Fruit fly (Drosophila melanogaster) whole organism, pupa: ENCODE data around the gene aph-1.

Experiments used
- CG10348 ChIP-seq: fragments of 200-800 bp; sonication (Bioruptor generic); IDR thresholded peaks from 2 replicates; pipeline ENCODE4 v1.3.6; 2022; ENCODE audit warnings: missing biosample characterization, missing genetic modification characterization
- CG12605 ChIP-seq: fragments of 200-800 bp; sonication (Bioruptor generic); IDR thresholded peaks from 2 replicates; pipeline ENCODE4 v1.3.6; 2022; ENCODE audit warnings: missing biosample characterization, missing genetic modification characterization
- CG13204 ChIP-seq: fragments of 200-800 bp; sonication (Bioruptor generic); optimal IDR thresholded peaks from 2 replicates; lab custom pipeline; 2018; ENCODE audit warnings: missing biosample characterization, mild to moderate bottlenecking, missing genetic modification characterization, moderate library complexity
- CG14655 ChIP-seq: fragments of 200-800 bp; sonication (Bioruptor generic); optimal IDR thresholded peaks from 3 replicates; lab custom pipeline; 2017; ENCODE audit warnings: mild to moderate bottlenecking, missing biosample characterization, missing genetic modification reagents, missing genetic modification characterization
- CG15710 ChIP-seq: fragments of 200-800 bp; sonication (Bioruptor generic); optimal IDR thresholded peaks from 2 replicates; lab custom pipeline; 2018; ENCODE audit warnings: missing biosample characterization, mild to moderate bottlenecking, missing genetic modification characterization, moderate library complexity
- CG17806 ChIP-seq: fragments of 200-800 bp; sonication (Bioruptor generic); optimal IDR thresholded peaks from 2 replicates; lab custom pipeline; 2018; ENCODE audit warnings: missing biosample characterization, mild to moderate bottlenecking, missing genetic modification characterization, moderate library complexity
- CG32121 ChIP-seq: fragments of 200-800 bp; sonication (Bioruptor generic); IDR thresholded peaks from 2 replicates; pipeline ENCODE4 v1.3.6; 2022; ENCODE audit warnings: missing biosample characterization, missing genetic modification characterization
- CG34367 ChIP-seq: fragments of 200-800 bp; sonication (Bioruptor generic); optimal IDR thresholded peaks from 2 replicates; lab custom pipeline; 2018; ENCODE audit warnings: missing biosample characterization, mild to moderate bottlenecking, missing genetic modification characterization
- CG4496 ChIP-seq: fragments of 200-800 bp; sonication (Bioruptor generic); IDR thresholded peaks from 3 replicates; pipeline ENCODE4 v1.3.6; 2022; ENCODE audit warnings: missing biosample characterization, missing genetic modification characterization
- CG8159 ChIP-seq: fragments of 200-800 bp; sonication (Bioruptor generic); optimal IDR thresholded peaks from 3 replicates; lab custom pipeline; 2018; ENCODE audit warnings: missing biosample characterization, mild to moderate bottlenecking, missing genetic modification characterization, moderate library complexity
- CG8301 ChIP-seq: fragments of 200-800 bp; sonication (Bioruptor generic); optimal IDR thresholded peaks from 2 replicates; lab custom pipeline; 2018; ENCODE audit warnings: missing biosample characterization, mild to moderate bottlenecking, missing genetic modification characterization
- CG9948 ChIP-seq: fragments of 200-800 bp; sonication (Bioruptor generic); optimal IDR thresholded peaks from 2 replicates; lab custom pipeline; 2018; ENCODE audit warnings: missing biosample characterization, mild to moderate bottlenecking, missing genetic modification characterization, moderate library complexity
- D1 ChIP-seq: fragments of 200-800 bp; sonication (Bioruptor generic); optimal IDR thresholded peaks from 2 replicates; lab custom pipeline; 2018; ENCODE audit warnings: missing biosample characterization, mild to moderate bottlenecking, missing genetic modification characterization, moderate library complexity
- EcR ChIP-seq: fragments of 200-800 bp; sonication (Bioruptor generic); optimal IDR thresholded peaks from 3 replicates; lab custom pipeline; 2019; ENCODE audit warnings: missing biosample characterization, missing genetic modification characterization, mild to moderate bottlenecking, moderate library complexity, missing genetic modification reagents
- Ets98B ChIP-seq: fragments of 200-800 bp; sonication (Bioruptor generic); IDR thresholded peaks from 2 replicates; pipeline ENCODE4 v1.3.6; 2022; ENCODE audit warnings: missing biosample characterization, missing genetic modification characterization
- Pif1A ChIP-seq: fragments of 200-800 bp; sonication (Bioruptor generic); optimal IDR thresholded peaks from 3 replicates; lab custom pipeline; 2016; ENCODE audit warnings: missing biosample characterization, missing genetic modification characterization
- Pif1B ChIP-seq: fragments of 200-800 bp; sonication (Bioruptor generic); optimal IDR thresholded peaks from 3 replicates; lab custom pipeline; 2016; ENCODE audit warnings: missing biosample characterization, missing genetic modification characterization
- Snoo ChIP-seq: fragments of 200-800 bp; sonication (Bioruptor generic); optimal IDR thresholded peaks from 3 replicates; lab custom pipeline; 2017; ENCODE audit warnings: missing biosample characterization, mild to moderate bottlenecking, missing genetic modification characterization, inconsistent platforms
- fd96Ca ChIP-seq: fragments of 200-800 bp; sonication (Bioruptor generic); IDR thresholded peaks from 3 replicates; pipeline ENCODE4 v1.3.6; 2022; ENCODE audit warnings: missing biosample characterization, missing genetic modification characterization
- gl ChIP-seq: fragments of 200-800 bp; sonication (Bioruptor generic); optimal IDR thresholded peaks from 2 replicates; lab custom pipeline; 2018; ENCODE audit warnings: missing biosample characterization, mild to moderate bottlenecking, missing genetic modification characterization
- rn ChIP-seq: fragments of 200-800 bp; sonication (Bioruptor generic); IDR thresholded peaks from 2 replicates; pipeline ENCODE4 v1.3.6; 2022; ENCODE audit warnings: missing biosample characterization, missing genetic modification characterization

aph-1 gene

dm6 chr2L:2754437-2755322, 11.4 kb upstream of the aph-1 start:
- TF ChIP-seq Pif1B (GFP tag; lab: Kevin White, UChicago) (peak; percentile 87), CG34367 (tag; lab: Kevin White, UChicago) (peak; percentile 83), CG17806 (tag; lab: Kevin White, UChicago) (peak; percentile 87), CG32121 (GFP tag; lab: Robert Waterston, UW) (no peak), gl (peak; percentile 74), CG8159 (peak; percentile 91), CG8301 (tag; lab: Kevin White, UChicago) (peak; percentile 96), CG9948 (tag; lab: Kevin White, UChicago) (peak; percentile 86), Snoo (tag; lab: Kevin White, UChicago) (peak; percentile 84), EcR (GFP tag; lab: Kevin White, UChicago) (peak; percentile 25), fd96Ca (GFP tag; lab: Robert Waterston, UW) (no peak), CG10348 (GFP tag; lab: Robert Waterston, UW) (no peak), CG14655 (GFP tag; lab: Kevin White, UChicago) (peak; percentile 97), CG12605 (GFP tag; lab: Robert Waterston, UW) (no peak), Ets98B (GFP tag; lab: Robert Waterston, UW) (no peak), Pif1A (GFP tag; lab: Kevin White, UChicago) (peak; percentile 91), CG15710 (tag; lab: Kevin White, UChicago) (peak; percentile 87), CG13204 (GFP tag; lab: Kevin White, UChicago) (peak; percentile 43), D1 (tag; lab: Kevin White, UChicago) (no peak)

DNA sequence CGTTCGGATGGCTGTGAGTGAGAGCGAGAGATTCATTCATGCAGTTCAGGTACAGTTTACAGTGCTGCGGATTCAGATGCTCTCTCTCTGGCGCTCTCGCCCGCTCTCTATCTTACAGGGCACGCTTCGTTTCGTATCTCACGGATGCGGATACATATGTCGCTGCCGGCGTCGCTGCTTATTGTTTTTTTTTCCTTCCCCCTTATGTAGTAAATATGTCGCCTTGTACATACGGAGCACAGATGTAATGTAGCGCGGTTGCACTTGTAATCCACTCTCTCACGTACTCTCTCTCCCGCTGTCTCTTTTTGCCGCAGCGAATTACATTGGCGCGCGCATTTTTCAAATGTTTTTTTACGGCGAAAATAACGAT, 10.7 kb upstream of the aph-1 start:
- peak; percentile 61 for TF ChIP-seq gl
- no peak for TF ChIP-seq CG32121 (GFP tag; lab: Robert Waterston, UW)
- peak; percentile 72 for TF ChIP-seq EcR (GFP tag; lab: Kevin White, UChicago)
- no peak for TF ChIP-seq CG8159
- no peak for TF ChIP-seq CG34367 (tag; lab: Kevin White, UChicago)
- peak; percentile 72 for TF ChIP-seq Pif1B (GFP tag; lab: Kevin White, UChicago)
- no peak for TF ChIP-seq D1 (tag; lab: Kevin White, UChicago)
- TF ChIP-seq CG8301 (tag; lab: Kevin White, UChicago), result no peak
- no peak for TF ChIP-seq CG9948 (tag; lab: Kevin White, UChicago)
- TF ChIP-seq CG10348 (GFP tag; lab: Robert Waterston, UW), result no peak
- TF ChIP-seq Pif1A (GFP tag; lab: Kevin White, UChicago), result peak; percentile 59

- TF ChIP-seq CG4496 (GFP tag; lab: Robert Waterston, UW) (no peak), CG10348 (GFP tag; lab: Robert Waterston, UW) (no peak), CG12605 (GFP tag; lab: Robert Waterston, UW) (no peak), CG17806 (tag; lab: Kevin White, UChicago) (no peak), fd96Ca (GFP tag; lab: Robert Waterston, UW) (no peak), Pif1B (GFP tag; lab: Kevin White, UChicago) (no peak), gl (no peak), CG34367 (tag; lab: Kevin White, UChicago) (no peak), rn (GFP tag; lab: Robert Waterston, UW) (no peak)
These were observed 8.0 kb upstream of the aph-1 start for dm6 chr2L:2757930-2758556.

- peak; percentile 89 for TF ChIP-seq CG15710 (tag; lab: Kevin White, UChicago)
- no peak for TF ChIP-seq CG13204 (GFP tag; lab: Kevin White, UChicago)
- peak; percentile 64 for TF ChIP-seq CG10348 (GFP tag; lab: Robert Waterston, UW)
- TF ChIP-seq CG17806 (tag; lab: Kevin White, UChicago), result peak; percentile 87
- TF ChIP-seq gl, result peak; percentile 27
- TF ChIP-seq Pif1B (GFP tag; lab: Kevin White, UChicago), result peak; percentile 86
- peak; percentile 78 for TF ChIP-seq CG8301 (tag; lab: Kevin White, UChicago)
- peak; percentile 96 for TF ChIP-seq CG4496 (GFP tag; lab: Robert Waterston, UW)
- peak; percentile 89 for TF ChIP-seq Snoo (tag; lab: Kevin White, UChicago)
- TF ChIP-seq CG34367 (tag; lab: Kevin White, UChicago), result peak; percentile 81
- peak; percentile 88 for TF ChIP-seq rn (GFP tag; lab: Robert Waterston, UW)
- peak; percentile 87 for TF ChIP-seq CG8159
- TF ChIP-seq CG9948 (tag; lab: Kevin White, UChicago), result peak; percentile 81
- TF ChIP-seq Ets98B (GFP tag; lab: Robert Waterston, UW), result peak; percentile 89
- TF ChIP-seq CG32121 (GFP tag; lab: Robert Waterston, UW), result peak; percentile 87
- no peak for TF ChIP-seq CG14655 (GFP tag; lab: Kevin White, UChicago)
- peak; percentile 91 for TF ChIP-seq fd96Ca (GFP tag; lab: Robert Waterston, UW)
- peak; percentile 86 for TF ChIP-seq Pif1A (GFP tag; lab: Kevin White, UChicago)
- no peak for TF ChIP-seq D1 (tag; lab: Kevin White, UChicago)
- peak; percentile 100 for TF ChIP-seq EcR (GFP tag; lab: Kevin White, UChicago)
- TF ChIP-seq CG12605 (GFP tag; lab: Robert Waterston, UW), result peak; percentile 68
These were observed 6.4 kb upstream of the aph-1 start, which contains the start of the genes HemK2, Snapin and Tnpo-SR for dm6 chr2L:2759654-2760053. Gene HemK2, minus strand, starts transcription at chr2L:2759677. Gene Snapin, minus strand, starts transcription at chr2L:2759677. Gene Tnpo-SR, plus strand, starts transcription at chr2L:2759924.
